Fruit fly (Drosophila melanogaster) S2 (cell line): ENCODE measurements around the gene Nhe1.

Experiments
- CG8478 ChIP-seq: fragments of >200 bp; optimal IDR thresholded peaks from 2 replicates; lab custom pipeline; 2018
- CTCF ChIP-seq, 2 experiments: fragments of >200 bp; optimal IDR thresholded peaks; 2 replicates each; lab custom pipeline; 2018

DNA sequence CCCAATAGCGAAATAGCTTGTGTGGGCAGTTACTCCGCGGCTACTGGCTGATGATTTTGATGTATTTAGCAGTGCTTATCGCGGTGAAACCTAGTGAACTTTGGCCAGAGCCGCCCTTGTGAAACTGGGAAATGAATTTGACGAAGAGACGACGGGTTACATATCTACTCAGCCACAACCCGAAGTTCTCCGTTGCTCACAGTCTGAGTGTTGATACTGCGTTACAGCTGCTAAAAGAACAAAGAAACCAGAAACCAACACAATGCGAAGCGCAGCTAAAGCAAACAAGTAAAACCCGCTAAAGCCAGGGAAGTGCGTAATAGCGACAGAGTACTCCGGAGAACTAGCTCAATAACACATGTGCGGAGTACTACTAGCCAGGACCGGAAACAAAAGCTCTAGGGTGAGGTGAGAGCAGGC is 21.8 kb upstream of the Nhe1 start:
- no peak for TF ChIP-seq CG8478 (lab: Kevin White, UChicago)
- no peak for TF ChIP-seq CTCF (optimal IDR thresholded peaks at IDR 0.05; lab: Kevin White, UChicago)
